Worm (Caenorhabditis elegans) whole organism, late embryonic: ENCODE data around the gene C47E12.12.
A peak's percentile ranks its signal among the peaks of the same experiment; 100 is the strongest.

ENCODE experiments used
- C38D4.7 ChIP-seq: fragments of 200-800 bp; sonication (Bioruptor generic); optimal IDR thresholded peaks from 2 replicates; lab custom pipeline; 2018; ENCODE audit warnings: mild to moderate bottlenecking, missing genetic modification characterization, moderate library complexity, missing compliant biosample characterization
- F13H6.1 ChIP-seq: sonication (generic microtip); optimal IDR thresholded peaks from 2 replicates; lab custom pipeline; 2016; ENCODE audit warnings: missing genetic modification characterization, missing compliant biosample characterization
- Y22D7AL.16 ChIP-seq: sonication (generic microtip); optimal IDR thresholded peaks from 2 replicates; lab custom pipeline; 2016; ENCODE audit warnings: missing genetic modification characterization, missing compliant biosample characterization
- ahr-1 ChIP-seq: sonication (generic microtip); optimal IDR thresholded peaks from 2 replicates; lab custom pipeline; 2016; ENCODE audit warnings: missing genetic modification characterization, missing compliant biosample characterization
- ceh-14 ChIP-seq: sonication (generic microtip); optimal IDR thresholded peaks from 2 replicates; lab custom pipeline; 2016; ENCODE audit warnings: missing genotype, missing genetic modification characterization, missing compliant biosample characterization
- ceh-18 ChIP-seq: sonication (generic microtip); optimal IDR thresholded peaks from 2 replicates; lab custom pipeline; 2016; ENCODE audit warnings: missing genetic modification characterization, missing compliant biosample characterization
- ceh-19 ChIP-seq: fragments of 200-800 bp; sonication (Bioruptor generic); optimal IDR thresholded peaks from 2 replicates; lab custom pipeline; 2018; ENCODE audit warnings: mild to moderate bottlenecking, missing genetic modification characterization, missing compliant biosample characterization
- ceh-2 ChIP-seq: sonication (generic microtip); optimal IDR thresholded peaks from 2 replicates; lab custom pipeline; 2016; ENCODE audit warnings: missing genotype, missing genetic modification characterization, missing compliant biosample characterization
- ceh-22 ChIP-seq: sonication (generic microtip); optimal IDR thresholded peaks from 2 replicates; lab custom pipeline; 2017; ENCODE audit warnings: missing biosample characterization, missing genetic modification characterization
- ceh-24 ChIP-seq: sonication (generic microtip); optimal IDR thresholded peaks from 2 replicates; lab custom pipeline; 2016; ENCODE audit warnings: mild to moderate bottlenecking, missing genetic modification characterization, missing compliant biosample characterization
- ceh-31 ChIP-seq: sonication (generic microtip); optimal IDR thresholded peaks from 2 replicates; lab custom pipeline; 2016; ENCODE audit warnings: missing genetic modification characterization, missing compliant biosample characterization
- ceh-6 ChIP-seq: fragments of 200-800 bp; sonication (Bioruptor generic); optimal IDR thresholded peaks from 2 replicates; lab custom pipeline; 2018; ENCODE audit warnings: mild to moderate bottlenecking, missing genetic modification characterization, missing compliant biosample characterization
- dmd-4 ChIP-seq: sonication (generic microtip); optimal IDR thresholded peaks from 2 replicates; lab custom pipeline; 2016; ENCODE audit warnings: borderline replicate concordance, missing genetic modification characterization, missing compliant biosample characterization
- dve-1 ChIP-seq: sonication (generic microtip); optimal IDR thresholded peaks from 2 replicates; lab custom pipeline; 2017; ENCODE audit warnings: antibody characterized with exemption, mild to moderate bottlenecking, missing genetic modification characterization, missing compliant biosample characterization
- fkh-10 ChIP-seq: fragments of 150-350 bp; optimal IDR thresholded peaks from 2 replicates; lab custom pipeline; 2014; ENCODE audit warnings: missing biosample characterization, missing genetic modification reagents, missing genetic modification characterization
- fkh-6 ChIP-seq: sonication (generic microtip); optimal IDR thresholded peaks from 2 replicates; lab custom pipeline; 2016; ENCODE audit warnings: missing genetic modification characterization, missing compliant biosample characterization
- gmeb-2 ChIP-seq: sonication (generic microtip); optimal IDR thresholded peaks from 2 replicates; lab custom pipeline; 2016; ENCODE audit warnings: missing genetic modification characterization, inconsistent platforms, missing compliant biosample characterization
- hlh-30 ChIP-seq: sonication (generic microtip); optimal IDR thresholded peaks from 2 replicates; lab custom pipeline; 2017; ENCODE audit warnings: antibody characterized with exemption, missing genetic modification characterization, missing compliant biosample characterization; ENCODE audit not compliant: insufficient read depth
- lim-6 ChIP-seq: sonication (generic microtip); optimal IDR thresholded peaks from 2 replicates; lab custom pipeline; 2016; ENCODE audit warnings: missing genetic modification characterization, missing compliant biosample characterization
- lin-11 ChIP-seq: fragments of 200-800 bp; sonication (Bioruptor generic); optimal IDR thresholded peaks from 2 replicates; lab custom pipeline; 2018; ENCODE audit warnings: mild to moderate bottlenecking, missing genetic modification characterization, missing compliant biosample characterization
- madf-2 ChIP-seq: sonication (generic microtip); optimal IDR thresholded peaks from 2 replicates; lab custom pipeline; 2017; ENCODE audit warnings: missing genetic modification characterization, missing compliant biosample characterization
- mec-3 ChIP-seq: sonication (generic microtip); optimal IDR thresholded peaks from 2 replicates; lab custom pipeline; 2016; ENCODE audit warnings: borderline replicate concordance, missing genetic modification characterization, missing compliant biosample characterization
- nfya-1 ChIP-seq: sonication (generic microtip); optimal IDR thresholded peaks from 2 replicates; lab custom pipeline; 2017; ENCODE audit warnings: missing genetic modification characterization, mild to moderate bottlenecking, missing compliant biosample characterization, antibody characterized with exemption, moderate library complexity
- nhr-11 ChIP-seq: fragments of 150-350 bp; optimal IDR thresholded peaks from 2 replicates; lab custom pipeline; 2014; ENCODE audit warnings: missing biosample characterization, missing genetic modification characterization
- nhr-232 ChIP-seq: sonication (generic microtip); optimal IDR thresholded peaks from 2 replicates; lab custom pipeline; 2016; ENCODE audit warnings: missing genetic modification characterization, missing compliant biosample characterization
- pag-3 ChIP-seq: sonication (generic microtip); optimal IDR thresholded peaks from 2 replicates; lab custom pipeline; 2016; ENCODE audit warnings: missing compliant biosample characterization, missing genetic modification characterization, borderline replicate concordance
- pat-9 ChIP-seq: fragments of 200-800 bp; sonication (Bioruptor generic); optimal IDR thresholded peaks from 2 replicates; lab custom pipeline; 2018; ENCODE audit warnings: mild to moderate bottlenecking, missing genetic modification characterization, moderate library complexity, missing compliant biosample characterization
- pha-2 ChIP-seq: sonication (generic microtip); optimal IDR thresholded peaks from 2 replicates; lab custom pipeline; 2017; ENCODE audit warnings: mild to moderate bottlenecking, missing genetic modification characterization, missing compliant biosample characterization
- pha-4 ChIP-seq: fragments of 150-350 bp; optimal IDR thresholded peaks from 2 replicates; lab custom pipeline; 2018; ENCODE audit warnings: missing biosample characterization, missing genetic modification reagents, missing genetic modification characterization
- ref-2 ChIP-seq: sonication (generic microtip); optimal IDR thresholded peaks from 2 replicates; lab custom pipeline; 2016; ENCODE audit warnings: missing genetic modification characterization, missing compliant biosample characterization
- rnt-1 ChIP-seq: sonication (generic microtip); optimal IDR thresholded peaks from 2 replicates; lab custom pipeline; 2016; ENCODE audit warnings: missing genetic modification characterization, missing compliant biosample characterization
- sdc-2 ChIP-seq: sonication (generic microtip); optimal IDR thresholded peaks from 2 replicates; lab custom pipeline; 2016; ENCODE audit warnings: missing genotype, missing genetic modification characterization, missing compliant biosample characterization
- sox-4 ChIP-seq: sonication (generic microtip); optimal IDR thresholded peaks from 2 replicates; lab custom pipeline; 2017; ENCODE audit warnings: mild to moderate bottlenecking, missing genetic modification characterization, inconsistent platforms, missing compliant biosample characterization
- syd-9 ChIP-seq: sonication (generic microtip); optimal IDR thresholded peaks from 2 replicates; lab custom pipeline; 2016; ENCODE audit warnings: mild to moderate bottlenecking, missing genetic modification characterization, moderate library complexity, missing compliant biosample characterization
- unc-42 ChIP-seq: sonication (generic microtip); optimal IDR thresholded peaks from 2 replicates; lab custom pipeline; 2016; ENCODE audit warnings: missing genotype, missing genetic modification characterization, missing compliant biosample characterization
- unc-55 ChIP-seq: sonication (generic microtip); optimal IDR thresholded peaks from 2 replicates; lab custom pipeline; 2017; ENCODE audit warnings: missing biosample characterization, missing genetic modification reagents, missing genetic modification characterization
- unc-86 ChIP-seq: sonication (generic microtip); optimal IDR thresholded peaks from 2 replicates; lab custom pipeline; 2016; ENCODE audit warnings: missing genetic modification characterization, missing compliant biosample characterization

C47E12.12 gene

DNA sequence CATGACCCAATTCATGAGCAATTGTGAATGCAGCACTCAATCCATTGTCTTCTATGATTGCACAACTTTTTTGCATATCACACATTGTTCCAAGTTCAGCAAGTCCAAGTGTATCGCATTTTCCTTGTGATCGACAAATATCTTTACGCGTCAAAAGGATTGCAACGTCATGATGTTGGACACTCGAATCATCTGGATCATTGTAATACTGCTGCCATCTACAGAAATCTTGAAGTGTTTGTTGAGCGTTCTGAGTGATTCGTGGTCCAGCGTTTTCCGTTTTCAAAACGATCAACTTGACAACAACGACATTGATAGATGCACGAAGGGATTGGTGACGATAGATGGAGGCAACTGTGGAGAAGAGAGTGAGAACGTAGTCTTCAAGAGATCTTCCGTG, 29.3 kb downstream of the C47E12.12 start:
- no peak for TF ChIP-seq C38D4.7 (GFP tag; lab: Kevin White, UChicago)
- TF ChIP-seq pag-3, result no peak
- TF ChIP-seq dve-1 (tag; lab: Kevin White, UChicago), result no peak
- TF ChIP-seq ceh-6 (GFP tag; lab: Kevin White, UChicago), result no peak
- TF ChIP-seq gmeb-2, result no peak
- no peak for TF ChIP-seq ceh-24
- TF ChIP-seq fkh-10 (GFP tag; lab: Kevin White, UChicago), result no peak

DNA sequence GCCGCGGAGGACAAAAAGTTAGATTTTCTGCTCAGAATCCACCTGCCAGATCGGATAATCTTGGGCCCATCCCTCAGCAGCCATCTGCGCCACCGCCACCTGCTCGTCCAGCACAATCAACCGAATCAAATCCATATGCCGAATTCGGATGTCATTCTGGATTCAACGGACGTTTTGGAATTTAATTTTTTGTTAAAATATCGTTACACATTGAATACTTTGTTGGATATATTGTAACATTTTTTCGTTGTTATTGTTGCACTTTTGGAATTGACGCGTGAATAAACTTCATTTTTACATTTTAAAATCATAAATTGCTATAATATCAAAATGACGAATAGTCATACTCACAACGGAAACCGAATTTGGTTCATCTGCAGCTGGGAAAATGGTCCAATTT, 38.9 kb downstream of the C47E12.12 start, which contains the start of gene spe-29:
Gene spe-29, plus strand, starts transcription at position 301 of the 400 bp plus-strand sequence.
- no peak for TF ChIP-seq ceh-2 (tag; lab: Kevin White, UChicago)
- no peak for TF ChIP-seq ahr-1 (tag; lab: Kevin White, UChicago)
- TF ChIP-seq syd-9 (tag; lab: Kevin White, UChicago), result no peak
- no peak for TF ChIP-seq nhr-11 (tag; lab: Kevin White, UChicago)
- TF ChIP-seq sdc-2, result no peak
- TF ChIP-seq pha-4 (tag; lab: Kevin White, UChicago), result no peak

ce11 chrIV:9932055-9932454, 40.5 kb downstream of the C47E12.12 start, which contains the start of the genes trmt-10A and F25H8.2:
TSS of gene trmt-10A (minus strand) at chrIV:9932213.
TSS of gene F25H8.2 (plus strand) at chrIV:9932235.
- TF ChIP-seq ceh-31 (tag; lab: Kevin White, UChicago) (no peak), pag-3 (no peak), Y22D7AL.16 (no peak), nhr-232 (tag; lab: Kevin White, UChicago) (no peak), nhr-11 (tag; lab: Kevin White, UChicago) (no peak), unc-42 (tag; lab: Kevin White, UChicago) (peak; percentile 74), fkh-6 (tag; lab: Kevin White, UChicago) (no peak), lim-6 (tag; lab: Kevin White, UChicago) (no peak), sox-4 (no peak), ceh-18 (tag; lab: Kevin White, UChicago) (no peak), ceh-14 (tag; lab: Kevin White, UChicago) (peak; percentile 21), C38D4.7 (GFP tag; lab: Kevin White, UChicago) (no peak)

DNA sequence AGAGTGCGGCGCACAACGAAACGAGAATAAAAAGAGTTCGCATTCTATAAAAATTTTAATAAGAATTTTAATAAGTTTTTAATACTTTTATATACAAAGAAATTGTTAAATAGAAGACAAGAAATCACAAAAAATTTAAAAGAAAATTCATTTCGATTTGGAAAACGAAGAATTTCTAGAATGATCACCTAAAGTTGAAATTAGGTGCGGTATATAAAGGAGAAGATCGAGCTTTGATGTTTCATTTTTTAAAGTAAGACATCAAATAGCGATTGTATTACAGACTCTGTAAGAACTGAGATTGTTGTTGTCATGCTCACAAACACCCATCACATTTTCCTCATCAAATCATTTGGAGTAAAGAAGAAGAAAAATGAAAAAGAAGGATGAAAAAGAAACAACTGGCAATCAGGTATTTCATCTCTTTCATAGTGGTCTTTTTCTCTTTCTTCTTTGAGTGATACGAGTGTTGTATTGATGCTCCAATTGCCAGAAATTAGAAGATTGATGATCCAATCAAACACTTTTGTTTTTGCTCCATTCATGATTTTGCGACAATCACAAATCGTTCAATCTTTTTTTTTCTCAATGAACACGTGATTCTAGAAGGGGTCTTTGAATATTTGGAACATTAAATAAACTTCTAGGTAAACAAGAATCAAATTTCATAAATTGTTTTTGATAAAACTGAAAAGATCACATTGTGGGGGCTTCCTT, 44.2 kb downstream of the C47E12.12 start, which contains the start of gene dur-1:
Gene dur-1, minus strand, starts transcription at position 51 of the 717 bp plus-strand sequence.
- TF ChIP-seq lin-11 (tag; lab: Kevin White, UChicago) (no peak), nfya-1 (tag; lab: Kevin White, UChicago) (peak; percentile 4), ref-2 (tag; lab: Kevin White, UChicago) (no peak), madf-2 (tag; lab: Kevin White, UChicago) (no peak), sox-4 (no peak), ceh-18 (tag; lab: Kevin White, UChicago) (peak; percentile 53), unc-55 (GFP tag; lab: Kevin White, UChicago) (peak; percentile 41), rnt-1 (tag; lab: Kevin White, UChicago) (peak; percentile 8)

- TF ChIP-seq ceh-6 (GFP tag; lab: Kevin White, UChicago) (no peak), mec-3 (tag; lab: Kevin White, UChicago) (no peak), ceh-22 (no peak), syd-9 (tag; lab: Kevin White, UChicago) (no peak), unc-86 (no peak), hlh-30 (no peak), F13H6.1 (tag; lab: Kevin White, UChicago) (no peak), pha-2 (no peak), pat-9 (tag; lab: Kevin White, UChicago) (no peak), dmd-4 (tag; lab: Kevin White, UChicago) (no peak), unc-55 (GFP tag; lab: Kevin White, UChicago) (no peak), sox-4 (no peak), ceh-2 (tag; lab: Kevin White, UChicago) (no peak), ref-2 (tag; lab: Kevin White, UChicago) (no peak), ceh-19 (GFP tag; lab: Kevin White, UChicago) (no peak)
These were observed 48.1 kb downstream of the C47E12.12 start for ce11 chrIV:9924419-9924818.
